Worm (Caenorhabditis elegans) whole organism, L3 larva: ENCODE measurements around the gene best-13.

Experiments used
- ceh-28 ChIP-seq: fragments of 150-350 bp; optimal IDR thresholded peaks from 2 replicates; lab custom pipeline; 2014; ENCODE audit warnings: missing biosample characterization, missing genetic modification reagents, missing genetic modification characterization
- nhr-237 ChIP-seq: fragments of 150-350 bp; optimal IDR thresholded peaks from 2 replicates; lab custom pipeline; 2014; ENCODE audit warnings: missing biosample characterization, missing genetic modification characterization
- nhr-76 ChIP-seq: fragments of 150-350 bp; sonication (generic microtip); optimal IDR thresholded peaks from 5 replicates; lab custom pipeline; 2014; ENCODE audit warnings: missing biosample characterization, missing genetic modification characterization
- skn-1 ChIP-seq: fragments of 150-350 bp; optimal IDR thresholded peaks from 2 replicates; lab custom pipeline; 2014; ENCODE audit warnings: missing biosample characterization, missing genetic modification characterization
- unc-62 ChIP-seq: fragments of 150-350 bp; sonication (generic microtip); optimal IDR thresholded peaks from 4 replicates; lab custom pipeline; 2014; ENCODE audit warnings: missing biosample characterization, missing genetic modification reagents, missing genetic modification characterization
- ztf-11 ChIP-seq: fragments of 150-350 bp; optimal IDR thresholded peaks from 2 replicates; lab custom pipeline; 2014; ENCODE audit warnings: missing biosample characterization, missing genetic modification characterization

ce11 chrIV:9884257-9884656 lies 19.5 kb upstream of the best-13 start, which contains the start of the genes prp-18 and mccc-1:
- TF ChIP-seq skn-1 (no peak), nhr-237 (tag; lab: Kevin White, UChicago) (no peak), ztf-11 (tag; lab: Kevin White, UChicago) (no peak), unc-62 (no peak), ceh-28 (tag; lab: Kevin White, UChicago) (no peak), nhr-76 (tag; lab: Kevin White, UChicago) (no peak)
